Worm (Caenorhabditis elegans) whole organism, early embryonic: ENCODE data around the gene H12I13.1.
"Not testable (repeated sequence)": the region's sequence is repeated elsewhere in the genome, so short reads cannot be mapped to it uniquely, and the experiment has no call there.

Experiments
- B0310.2 ChIP-seq: sonication (generic microtip); optimal IDR thresholded peaks from 2 replicates; lab custom pipeline; 2016; ENCODE audit warnings: mild to moderate bottlenecking, missing genetic modification characterization, missing compliant biosample characterization
- F13C5.2 ChIP-seq: sonication (generic microtip); optimal IDR thresholded peaks from 2 replicates; lab custom pipeline; 2017; ENCODE audit warnings: mild to moderate bottlenecking, missing genetic modification characterization, inconsistent platforms, missing compliant biosample characterization
- aly-1 ChIP-seq: sonication (generic microtip); optimal IDR thresholded peaks from 2 replicates; lab custom pipeline; 2016; ENCODE audit warnings: missing genetic modification characterization, missing compliant biosample characterization
- ama-1 ChIP-seq: fragments of 150-350 bp; optimal IDR thresholded peaks from 2 replicates; lab custom pipeline; 2014
- ceh-13 ChIP-seq: fragments of 200-800 bp; sonication (Bioruptor generic); optimal IDR thresholded peaks from 2 replicates; lab custom pipeline; 2018; ENCODE audit warnings: mild to moderate bottlenecking, missing genetic modification characterization, missing compliant biosample characterization
- ceh-36 ChIP-seq: sonication (generic microtip); optimal IDR thresholded peaks from 2 replicates; lab custom pipeline; 2016; ENCODE audit warnings: missing genetic modification characterization, inconsistent platforms, missing compliant biosample characterization
- ets-7 ChIP-seq: sonication (generic microtip); optimal IDR thresholded peaks from 2 replicates; lab custom pipeline; 2016; ENCODE audit warnings: missing genotype, missing genetic modification characterization, missing compliant biosample characterization
- hmbx-1 ChIP-seq: sonication (generic microtip); optimal IDR thresholded peaks from 2 replicates; lab custom pipeline; 2016; ENCODE audit warnings: mild to moderate bottlenecking, missing genetic modification characterization, missing compliant biosample characterization
- hmg-4 ChIP-seq: fragments of 200-800 bp; sonication (Bioruptor generic); optimal IDR thresholded peaks from 2 replicates; lab custom pipeline; 2018; ENCODE audit warnings: mild to moderate bottlenecking, missing genetic modification characterization, missing compliant biosample characterization
- hnd-1 ChIP-seq: sonication (generic microtip); optimal IDR thresholded peaks from 2 replicates; lab custom pipeline; 2016; ENCODE audit warnings: missing genetic modification characterization, missing compliant biosample characterization
- pes-1 ChIP-seq: fragments of 200-800 bp; sonication (Bioruptor generic); IDR thresholded peaks from 2 replicates; pipeline ENCODE4 v1.3.6; 2022; ENCODE audit warnings: missing genetic modification reagents, missing genetic modification characterization, missing compliant biosample characterization
- sea-1 ChIP-seq: fragments of 200-800 bp; sonication (Bioruptor generic); conservative IDR thresholded peaks from 2 replicates; pipeline ENCODE4 v1.3.6; 2022; ENCODE audit warnings: missing genetic modification characterization, missing compliant biosample characterization
- tbx-11 ChIP-seq: fragments of 200-800 bp; sonication (Bioruptor generic); IDR thresholded peaks from 2 replicates; pipeline ENCODE4 v1.3.6; 2022; ENCODE audit warnings: missing genetic modification characterization, missing compliant biosample characterization
- tbx-37 ChIP-seq: fragments of 200-800 bp; sonication (Bioruptor generic); conservative IDR thresholded peaks from 2 replicates; pipeline ENCODE4 v1.3.6; 2022; ENCODE audit warnings: missing genetic modification reagents, missing genetic modification characterization, missing compliant biosample characterization
- tra-4 ChIP-seq: sonication (generic microtip); optimal IDR thresholded peaks from 2 replicates; lab custom pipeline; 2017; ENCODE audit warnings: missing genetic modification characterization, missing compliant biosample characterization

The H12I13.1 gene

ce11 chrII:6016410-6016809 is 50.6 kb downstream of the H12I13.1 start, which contains the start of gene ZK84.5:
TSS of gene ZK84.5 (minus strand) at chrII:6016510.
- no peak for TF ChIP-seq hnd-1 (tag; lab: Kevin White, UChicago)
- TF ChIP-seq tbx-37 (GFP tag; lab: Robert Waterston, UW): no peak
- TF ChIP-seq B0310.2 (tag; lab: Kevin White, UChicago): no peak
- TF ChIP-seq tbx-11 (GFP tag; lab: Robert Waterston, UW): no peak
- TF ChIP-seq ama-1 (lab: Kevin White, UChicago): no peak
- no peak for TF ChIP-seq hmbx-1 (tag; lab: Kevin White, UChicago)
- TF ChIP-seq hmg-4 (GFP tag; lab: Kevin White, UChicago): no peak
- TF ChIP-seq sea-1 (GFP tag; lab: Robert Waterston, UW): no peak
- no peak for TF ChIP-seq tra-4 (tag; lab: Kevin White, UChicago)
- no peak for TF ChIP-seq F13C5.2 (tag; lab: Kevin White, UChicago)
- TF ChIP-seq ceh-36 (tag; lab: Kevin White, UChicago): no peak
- no peak for TF ChIP-seq ets-7 (tag; lab: Kevin White, UChicago)
- TF ChIP-seq pes-1 (GFP tag; lab: Robert Waterston, UW): no peak
- TF ChIP-seq ceh-13: no peak
- no peak for TF ChIP-seq aly-1 (tag; lab: Kevin White, UChicago)

DNA sequence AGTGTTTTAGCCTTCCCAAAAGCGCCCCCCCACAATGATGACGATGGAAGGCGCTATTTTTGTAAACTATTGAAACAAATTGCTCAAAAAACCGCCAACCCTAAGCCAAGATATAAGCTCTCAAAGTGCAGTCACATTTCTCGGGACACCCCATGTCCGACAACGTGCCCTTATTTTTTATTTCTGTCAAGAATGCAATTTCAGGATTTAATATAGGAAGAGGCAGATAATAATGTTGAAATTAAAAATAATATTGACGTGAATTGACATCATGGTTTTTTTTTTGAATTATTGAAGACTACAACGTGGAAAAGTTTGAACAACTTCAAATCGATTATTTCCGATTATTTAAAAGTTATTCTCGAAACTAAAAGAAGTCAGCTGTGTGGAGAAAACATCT is 52.9 kb downstream of the H12I13.1 start, which contains the start of gene ZK84.2:
Gene ZK84.2 (plus strand): TSS at position 301 of the 400 bp plus-strand sequence.
- not testable (repeated sequence) for TF ChIP-seq ceh-36, tra-4, aly-1 (tag; lab: Kevin White, UChicago)
